Worm (Caenorhabditis elegans) whole organism, L2 larva: Measurements from ENCODE around the gene alx-1.

Source experiments
- R02D3.7 ChIP-seq: fragments of 150-350 bp; optimal IDR thresholded peaks from 2 replicates; lab custom pipeline; 2014; ENCODE audit warnings: missing biosample characterization, missing genetic modification characterization
- ama-1 ChIP-seq: fragments of 150-350 bp; optimal IDR thresholded peaks from 2 replicates; lab custom pipeline; 2018; ENCODE audit warnings: inconsistent platforms
- blmp-1 ChIP-seq: sonication (generic microtip); optimal IDR thresholded peaks from 2 replicates; lab custom pipeline; 2017; ENCODE audit warnings: missing genetic modification characterization, mild to moderate bottlenecking, missing compliant biosample characterization, antibody characterized with exemption, moderate library complexity; ENCODE audit not compliant: insufficient read depth
- ceh-16 ChIP-seq: fragments of 150-350 bp; optimal IDR thresholded peaks from 2 replicates; lab custom pipeline; 2014; ENCODE audit warnings: missing biosample characterization, missing genetic modification characterization
- egl-27 ChIP-seq: sonication (generic microtip); optimal IDR thresholded peaks from 3 replicates; lab custom pipeline; 2017; ENCODE audit warnings: missing biosample characterization, missing genetic modification reagents, missing genetic modification characterization
- lin-11 ChIP-seq: fragments of 150-350 bp; sonication (generic microtip); optimal IDR thresholded peaks from 2 replicates; lab custom pipeline; 2014; ENCODE audit warnings: missing biosample characterization, missing genetic modification characterization, inconsistent platforms, mixed read lengths
- nhr-11 ChIP-seq: fragments of 150-350 bp; optimal IDR thresholded peaks from 2 replicates; lab custom pipeline; 2014; ENCODE audit warnings: missing biosample characterization, missing genetic modification characterization
- nhr-237 ChIP-seq: fragments of 150-350 bp; optimal IDR thresholded peaks from 2 replicates; lab custom pipeline; 2014; ENCODE audit warnings: missing biosample characterization, missing genetic modification characterization
- nhr-6 ChIP-seq: fragments of 150-350 bp; optimal IDR thresholded peaks from 2 replicates; lab custom pipeline; 2014; ENCODE audit warnings: missing biosample characterization, missing genetic modification characterization
- nhr-77 ChIP-seq: fragments of 150-350 bp; optimal IDR thresholded peaks from 2 replicates; lab custom pipeline; 2014; ENCODE audit warnings: missing biosample characterization, missing genetic modification characterization
- sma-3 ChIP-seq: sonication (generic microtip); optimal IDR thresholded peaks from 2 replicates; lab custom pipeline; 2016; ENCODE audit warnings: missing genetic modification reagents, missing genetic modification characterization, missing compliant biosample characterization
- ztf-11 ChIP-seq: sonication (generic microtip); optimal IDR thresholded peaks from 2 replicates; lab custom pipeline; 2017; ENCODE audit warnings: missing biosample characterization, missing genetic modification characterization

- TF ChIP-seq ztf-11 (no peak), lin-11 (no peak), blmp-1 (tag; lab: Kevin White, UChicago) (no peak), R02D3.7 (no peak), nhr-77 (tag; lab: Kevin White, UChicago) (no peak), ama-1 (lab: Kevin White, UChicago) (no peak), egl-27 (tag; lab: Kevin White, UChicago) (no peak), ceh-16 (tag; lab: Kevin White, UChicago) (no peak), nhr-11 (tag; lab: Kevin White, UChicago) (no peak), nhr-6 (tag; lab: Kevin White, UChicago) (no peak), sma-3 (no peak), nhr-237 (tag; lab: Kevin White, UChicago) (no peak)
Observed at ce11 chrIII:9922310-9922709, 34.8 kb upstream of the alx-1 start.
